Worm (Caenorhabditis elegans) whole organism, midembryonic: Measurements from ENCODE around the gene copz-1.

ENCODE experiments used
- cog-1 ChIP-seq: sonication (generic microtip); optimal IDR thresholded peaks from 2 replicates; lab custom pipeline; 2016; ENCODE audit warnings: missing genetic modification characterization, missing compliant biosample characterization
- flt-1 ChIP-seq: fragments of 200-800 bp; sonication (Bioruptor generic); IDR thresholded peaks from 2 replicates; pipeline ENCODE4 v1.3.6; 2022; ENCODE audit warnings: missing genetic modification characterization, missing compliant biosample characterization
- med-1 ChIP-seq: sonication (generic microtip); optimal IDR thresholded peaks from 2 replicates; lab custom pipeline; 2017; ENCODE audit warnings: missing genetic modification characterization, mild to moderate bottlenecking, missing compliant biosample characterization, antibody characterized with exemption, missing genetic modification reagents; ENCODE audit not compliant: insufficient read depth
- ref-1 ChIP-seq: fragments of 200-800 bp; sonication (Bioruptor generic); conservative IDR thresholded peaks from 2 replicates; pipeline ENCODE4 v1.3.6; 2022; ENCODE audit warnings: missing genetic modification reagents, missing genetic modification characterization, missing compliant biosample characterization
- ztf-23 ChIP-seq: fragments of 200-800 bp; sonication (Bioruptor generic); IDR thresholded peaks from 2 replicates; pipeline ENCODE4 v1.3.6; 2022; ENCODE audit warnings: missing genetic modification reagents, missing genetic modification characterization, missing compliant biosample characterization
- ztf-29 ChIP-seq: fragments of 200-800 bp; sonication (Bioruptor generic); IDR thresholded peaks from 2 replicates; pipeline ENCODE4 v1.3.6; 2022; ENCODE audit warnings: missing genetic modification reagents, missing genetic modification characterization, missing compliant biosample characterization

- TF ChIP-seq flt-1 (GFP tag; lab: Robert Waterston, UW), result no peak
- no peak for TF ChIP-seq ztf-29 (GFP tag; lab: Robert Waterston, UW)
- TF ChIP-seq cog-1 (tag; lab: Kevin White, UChicago), result no peak
- TF ChIP-seq ztf-23 (GFP tag; lab: Robert Waterston, UW), result no peak
- TF ChIP-seq ref-1 (GFP tag; lab: Robert Waterston, UW), result no peak
- no peak for TF ChIP-seq med-1 (GFP tag; lab: Kevin White, UChicago)
Measured at ce11 chrII:10843527-10843926, 29.2 kb upstream of the copz-1 start, which contains the start of gene M106.8.
